Worm (Caenorhabditis elegans): Measurements from ENCODE around the gene wago-10.

ce11 chrV:396309-396708 lies 53.1 kb downstream of the wago-10 start, which contains the start of gene nhr-253:
- no peak for TF ChIP-seq ceh-43 (GFP tag; optimal IDR thresholded peaks at IDR 0.05)
- TF ChIP-seq elt-1 (tag; optimal IDR thresholded peaks at IDR 0.05; ENCODE audit: borderline replicate concordance, insufficient read depth), result no peak
- no peak for TF ChIP-seq unc-62 (GFP tag; optimal IDR thresholded peaks at IDR 0.05)
